Worm (Caenorhabditis elegans) whole organism, mixed stage, embryonic: ENCODE results near the gene gbb-1.

Experiments
- blmp-1 ChIP-seq: fragments of 150-350 bp; optimal IDR thresholded peaks from 2 replicates; lab custom pipeline; 2014; ENCODE audit warnings: missing biosample characterization, missing genetic modification characterization
- ceh-83 ChIP-seq: fragments of 200-800 bp; sonication (Bioruptor generic); optimal IDR thresholded peaks from 2 replicates; lab custom pipeline; 2018; ENCODE audit warnings: mild to moderate bottlenecking, missing genetic modification characterization, missing compliant biosample characterization
- cnd-1 ChIP-seq: fragments of 200-800 bp; sonication (Bioruptor generic); optimal IDR thresholded peaks from 2 replicates; lab custom pipeline; 2018; ENCODE audit warnings: mild to moderate bottlenecking, missing genetic modification characterization, missing compliant biosample characterization
- ham-2 ChIP-seq: fragments of 200-800 bp; sonication (Bioruptor generic); optimal IDR thresholded peaks from 2 replicates; lab custom pipeline; 2018; ENCODE audit warnings: mild to moderate bottlenecking, missing genetic modification characterization, missing compliant biosample characterization
- lin-32 ChIP-seq: fragments of 200-800 bp; sonication (Bioruptor generic); optimal IDR thresholded peaks from 2 replicates; lab custom pipeline; 2018; ENCODE audit warnings: mild to moderate bottlenecking, missing genetic modification characterization, missing compliant biosample characterization
- nhr-76 ChIP-seq: sonication (generic microtip); optimal IDR thresholded peaks from 2 replicates; lab custom pipeline; 2017; ENCODE audit warnings: missing biosample characterization, missing genetic modification characterization
- pha-4 ChIP-seq: fragments of 150-350 bp; optimal IDR thresholded peaks from 2 replicates; lab custom pipeline; 2018; ENCODE audit warnings: missing biosample characterization, missing genetic modification reagents, missing genetic modification characterization
- snpc-4 ChIP-seq: fragments of 150-350 bp; optimal IDR thresholded peaks from 2 replicates; lab custom pipeline; 2014; ENCODE audit warnings: missing biosample characterization, missing genetic modification characterization
- sptf-1 ChIP-seq: sonication (generic microtip); optimal IDR thresholded peaks from 2 replicates; lab custom pipeline; 2017; ENCODE audit warnings: mild to moderate bottlenecking, missing genetic modification characterization, moderate library complexity, missing compliant biosample characterization
- unc-39 ChIP-seq: fragments of 150-350 bp; optimal IDR thresholded peaks from 2 replicates; lab custom pipeline; 2014; ENCODE audit warnings: missing biosample characterization, missing genetic modification characterization
- unc-62 ChIP-seq: fragments of 150-350 bp; optimal IDR thresholded peaks from 2 replicates; lab custom pipeline; 2014; ENCODE audit warnings: missing biosample characterization, missing genetic modification reagents, missing genetic modification characterization
- ztf-11 ChIP-seq: fragments of 150-350 bp; optimal IDR thresholded peaks from 2 replicates; lab custom pipeline; 2014; ENCODE audit warnings: missing biosample characterization, missing genetic modification characterization

DNA sequence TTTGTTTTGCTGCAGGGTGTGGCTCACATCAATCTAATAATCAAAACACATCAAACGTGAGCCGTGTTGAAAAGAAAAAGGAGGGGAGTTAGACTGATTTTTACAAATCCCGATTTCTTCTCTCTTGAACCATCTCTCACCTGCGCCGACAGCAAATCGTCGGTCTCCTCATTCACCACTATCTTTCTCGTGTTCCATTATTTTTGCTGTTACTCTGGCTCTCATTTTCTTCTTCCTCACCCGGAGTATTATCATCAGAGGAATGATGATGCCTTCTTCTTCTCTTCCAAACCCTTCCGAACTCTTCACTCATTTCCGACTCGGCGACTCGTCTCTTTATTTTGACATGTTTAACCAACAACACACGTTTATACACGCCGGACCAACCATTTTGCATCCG is 7.5 kb upstream of the gbb-1 start:
- TF ChIP-seq unc-39 (tag; lab: Kevin White, UChicago) (no peak), snpc-4 (tag; lab: Kevin White, UChicago) (no peak), sptf-1 (no peak), lin-32 (GFP tag; lab: Kevin White, UChicago) (no peak), pha-4 (no peak), nhr-76 (tag; lab: Kevin White, UChicago) (no peak), ztf-11 (tag; lab: Kevin White, UChicago) (no peak), unc-62 (GFP tag; lab: Kevin White, UChicago) (peak; percentile 56), ham-2 (no peak), blmp-1 (tag; lab: Kevin White, UChicago) (no peak), ceh-83 (GFP tag; lab: Kevin White, UChicago) (no peak), cnd-1 (tag; lab: Kevin White, UChicago) (no peak)
